Worm (Caenorhabditis elegans) whole organism, L4 larva: Measurements from ENCODE around the gene str-109.

Experiments used
- D1046.2 ChIP-seq: fragments of 200-800 bp; sonication (Bioruptor generic); IDR thresholded peaks from 2 replicates; pipeline ENCODE4 v1.3.6; 2022; ENCODE audit warnings: missing genetic modification characterization, missing compliant biosample characterization
- F37D6.2 ChIP-seq: sonication (generic microtip); optimal IDR thresholded peaks from 2 replicates; lab custom pipeline; 2016; ENCODE audit warnings: mild to moderate bottlenecking, missing genetic modification characterization, missing compliant biosample characterization
- F44E2.7 ChIP-seq: fragments of 200-800 bp; sonication (Bioruptor generic); IDR thresholded peaks from 2 replicates; pipeline ENCODE4 v2.1.2; 2022; ENCODE audit warnings: missing genetic modification characterization, missing compliant biosample characterization
- R02D3.7 ChIP-seq: fragments of 150-350 bp; sonication (generic microtip); optimal IDR thresholded peaks from 3 replicates; lab custom pipeline; 2014; ENCODE audit warnings: missing biosample characterization, missing genetic modification characterization
- T26A8.4 ChIP-seq: fragments of 200-800 bp; sonication (Bioruptor generic); IDR thresholded peaks from 2 replicates; pipeline ENCODE4 v1.3.6; 2022; ENCODE audit warnings: missing genetic modification characterization, missing compliant biosample characterization
- Y48G9A.11 ChIP-seq: fragments of 200-800 bp; sonication (Bioruptor generic); IDR thresholded peaks from 2 replicates; pipeline ENCODE4 v1.3.6; 2022; ENCODE audit warnings: missing genetic modification reagents, missing genetic modification characterization, missing compliant biosample characterization
- Y5F2A.4 ChIP-seq: fragments of 200-800 bp; sonication (Bioruptor generic); optimal IDR thresholded peaks from 2 replicates; lab custom pipeline; 2018; ENCODE audit warnings: mild to moderate bottlenecking, missing genetic modification characterization, missing compliant biosample characterization
- Y75B8A.6 ChIP-seq: fragments of 200-800 bp; sonication (Bioruptor generic); IDR thresholded peaks from 2 replicates; pipeline ENCODE4 v1.3.6; 2022; ENCODE audit warnings: missing genetic modification reagents, missing genetic modification characterization, missing compliant biosample characterization
- aha-1 ChIP-seq: fragments of 150-350 bp; peaks from one replicate; lab custom pipeline; 2014; ENCODE audit warnings: missing biosample characterization, missing genetic modification characterization
- arid-1 ChIP-seq: fragments of 200-800 bp; sonication (Bioruptor generic); conservative IDR thresholded peaks from 2 replicates; pipeline ENCODE4 v1.3.6; 2022; ENCODE audit warnings: missing genetic modification reagents, missing genetic modification characterization, missing compliant biosample characterization
- attf-4 ChIP-seq: sonication (generic microtip); optimal IDR thresholded peaks from 3 replicates; lab custom pipeline; 2017; ENCODE audit warnings: missing biosample characterization, missing genetic modification characterization
- ceh-28 ChIP-seq: fragments of 150-350 bp; optimal IDR thresholded peaks from 2 replicates; lab custom pipeline; 2014; ENCODE audit warnings: missing biosample characterization, missing genetic modification reagents, missing genetic modification characterization
- ceh-62 ChIP-seq: sonication (generic microtip); optimal IDR thresholded peaks from 2 replicates; lab custom pipeline; 2017; ENCODE audit warnings: missing biosample characterization, missing genetic modification characterization
- cey-2 ChIP-seq: sonication (generic microtip); optimal IDR thresholded peaks from 3 replicates; lab custom pipeline; 2017; ENCODE audit warnings: missing genetic modification characterization, mild to moderate bottlenecking, missing compliant biosample characterization, antibody characterized with exemption, borderline replicate concordance; ENCODE audit not compliant: insufficient read depth
- daf-12 ChIP-seq: fragments of 150-350 bp; optimal IDR thresholded peaks from 2 replicates; lab custom pipeline; 2014; ENCODE audit warnings: missing biosample characterization, missing genetic modification reagents, missing genetic modification characterization
- daf-16 ChIP-seq, 3 experiments: sonication (generic microtip); optimal IDR thresholded peaks; 2 replicates each; lab custom pipeline; 2016 to 2017; ENCODE audit warnings: missing genetic modification characterization in 3 of 3, missing genetic modification reagents in 3 of 3, mild to moderate bottlenecking in 2 of 3, missing compliant biosample characterization in 2 of 3, missing biosample characterization in 1 of 3, moderate library complexity in 1 of 3
- daf-8 ChIP-seq: fragments of 200-800 bp; sonication (Bioruptor generic); IDR thresholded peaks from 2 replicates; pipeline ENCODE4 v1.3.6; 2022; ENCODE audit warnings: missing genetic modification characterization, missing compliant biosample characterization
- dmd-8 ChIP-seq: fragments of 200-800 bp; sonication (Bioruptor generic); IDR thresholded peaks from 2 replicates; pipeline ENCODE4 v1.3.6; 2022; ENCODE audit warnings: missing genetic modification characterization, missing compliant biosample characterization
- dve-1 ChIP-seq: sonication (generic microtip); optimal IDR thresholded peaks from 2 replicates; lab custom pipeline; 2017; ENCODE audit warnings: antibody characterized with exemption, mild to moderate bottlenecking, missing genetic modification characterization, missing compliant biosample characterization; ENCODE audit not compliant: insufficient read depth
- egl-27 ChIP-seq: sonication (generic microtip); optimal IDR thresholded peaks from 3 replicates; lab custom pipeline; 2017; ENCODE audit warnings: missing biosample characterization, missing genetic modification reagents, missing genetic modification characterization
- egl-43 ChIP-seq: fragments of 200-800 bp; sonication (Bioruptor generic); IDR thresholded peaks from 2 replicates; pipeline ENCODE4 v1.3.6; 2022; ENCODE audit warnings: missing genetic modification reagents, missing genetic modification characterization, missing compliant biosample characterization
- hif-1 ChIP-seq, 2 experiments: sonication (generic microtip); optimal IDR thresholded peaks; 2 replicates each; lab custom pipeline; 2016 to 2017; ENCODE audit warnings: missing compliant biosample characterization in 2 of 2, missing genetic modification characterization in 2 of 2, missing genetic modification reagents in 2 of 2, missing genotype in 2 of 2, mild to moderate bottlenecking in 1 of 2
- hlh-30 ChIP-seq: sonication (generic microtip); optimal IDR thresholded peaks from 2 replicates; lab custom pipeline; 2017; ENCODE audit warnings: antibody characterized with exemption, mild to moderate bottlenecking, missing genetic modification characterization, missing compliant biosample characterization; ENCODE audit not compliant: insufficient read depth
- hmg-1.1 ChIP-seq: fragments of 200-800 bp; sonication (Bioruptor generic); IDR thresholded peaks from 2 replicates; pipeline ENCODE4 v1.3.6; 2022; ENCODE audit warnings: missing genetic modification reagents, missing genetic modification characterization, missing compliant biosample characterization
- lin-15B ChIP-seq: fragments of 150-350 bp; sonication (generic microtip); optimal IDR thresholded peaks from 3 replicates; lab custom pipeline; 2014; ENCODE audit warnings: missing biosample characterization, missing genetic modification characterization
- lir-3 ChIP-seq: sonication (generic microtip); optimal IDR thresholded peaks from 2 replicates; lab custom pipeline; 2016; ENCODE audit warnings: mild to moderate bottlenecking, missing genetic modification characterization, missing compliant biosample characterization
- lsy-2 ChIP-seq, 2 experiments: fragments of 150-350 bp in 1 of 2; sonication (generic microtip) in 1 of 2; optimal IDR thresholded peaks; 2 replicates each; lab custom pipeline; 2014 to 2017; ENCODE audit warnings: missing biosample characterization in 2 of 2, missing genetic modification characterization in 2 of 2
- mes-2 ChIP-seq: sonication (generic microtip); optimal IDR thresholded peaks from 2 replicates; lab custom pipeline; 2016; ENCODE audit warnings: missing genotype, mild to moderate bottlenecking, missing genetic modification characterization, missing compliant biosample characterization; ENCODE audit not compliant: poor library complexity, severe bottlenecking
- mxl-3 ChIP-seq: fragments of 200-800 bp; sonication (Bioruptor generic); optimal IDR thresholded peaks from 2 replicates; lab custom pipeline; 2018; ENCODE audit warnings: mild to moderate bottlenecking, missing genetic modification characterization, missing compliant biosample characterization
- nhr-237 ChIP-seq: sonication (generic microtip); optimal IDR thresholded peaks from 2 replicates; lab custom pipeline; 2017; ENCODE audit warnings: missing biosample characterization, missing genetic modification characterization
- nhr-42 ChIP-seq: fragments of 200-800 bp; sonication (Bioruptor generic); IDR thresholded peaks from 2 replicates; pipeline ENCODE4 v1.3.6; 2022; ENCODE audit warnings: missing genetic modification characterization, missing compliant biosample characterization
- nhr-6 ChIP-seq: fragments of 150-350 bp; optimal IDR thresholded peaks from 2 replicates; lab custom pipeline; 2014; ENCODE audit warnings: missing biosample characterization, missing genetic modification characterization
- nhr-76 ChIP-seq: fragments of 150-350 bp; optimal IDR thresholded peaks from 2 replicates; lab custom pipeline; 2014; ENCODE audit warnings: missing biosample characterization, missing genetic modification characterization
- pha-4 ChIP-seq, 2 experiments: fragments of 150-350 bp in 1 of 2; fragments of 200-800 bp in 1 of 2; sonication (Bioruptor generic) in 1 of 2; IDR thresholded peaks in 1 of 2; optimal IDR thresholded peaks in 1 of 2; 2 replicates each; pipeline versions ENCODE4 v1.3.6 to Lab custom; 2014 to 2022; ENCODE audit warnings: missing genetic modification characterization in 2 of 2, missing genetic modification reagents in 2 of 2, missing biosample characterization in 1 of 2, missing compliant biosample characterization in 1 of 2
- pqm-1 ChIP-seq: sonication (generic microtip); optimal IDR thresholded peaks from 2 replicates; lab custom pipeline; 2017; ENCODE audit warnings: missing biosample characterization, missing genetic modification characterization
- spr-1 ChIP-seq: sonication (generic microtip); optimal IDR thresholded peaks from 2 replicates; lab custom pipeline; 2016; ENCODE audit warnings: mild to moderate bottlenecking, missing genetic modification characterization, missing compliant biosample characterization
- unc-39 ChIP-seq: sonication (generic microtip); optimal IDR thresholded peaks from 2 replicates; lab custom pipeline; 2017; ENCODE audit warnings: missing biosample characterization, missing genetic modification characterization
- zfp-2 ChIP-seq: sonication (generic microtip); optimal IDR thresholded peaks from 2 replicates; lab custom pipeline; 2016; ENCODE audit warnings: mild to moderate bottlenecking, missing genetic modification characterization, missing compliant biosample characterization
- ztf-7 ChIP-seq: fragments of 150-350 bp; optimal IDR thresholded peaks from 2 replicates; lab custom pipeline; 2014; ENCODE audit warnings: missing biosample characterization, missing genetic modification characterization

The str-109 gene

DNA sequence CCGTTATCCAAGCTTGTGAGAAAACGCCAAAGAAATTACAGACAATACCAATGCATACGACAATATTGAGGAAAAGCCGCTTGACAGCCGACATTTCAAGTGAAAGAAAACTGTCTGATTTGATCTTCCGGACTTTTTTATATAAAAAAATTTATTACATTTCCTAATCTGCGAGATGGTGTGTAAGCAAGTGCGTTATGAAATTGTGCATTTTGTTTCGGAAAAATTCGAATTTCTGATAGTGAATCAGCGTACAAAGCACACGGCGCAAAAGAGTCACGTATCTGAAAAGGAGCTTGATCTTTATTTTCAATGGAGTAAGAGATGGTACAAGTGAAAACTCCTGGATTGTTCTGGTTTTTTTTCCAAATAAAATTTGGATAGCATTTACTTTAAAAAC lies 21.0 kb downstream of the str-109 start, which contains the start of gene clc-32:
TSS of gene clc-32 (minus strand) at position 101 of the 400 bp plus-strand sequence.
- TF ChIP-seq attf-4 (tag; lab: Kevin White, UChicago) (no peak), F44E2.7 (no peak), cey-2 (no peak), R02D3.7 (tag; lab: Kevin White, UChicago) (no peak), zfp-2 (no peak), nhr-76 (tag; lab: Kevin White, UChicago) (no peak), ceh-62 (tag; lab: Kevin White, UChicago) (no peak), dmd-8 (no peak), pha-4 (GFP tag; IDR thresholded peaks at IDR 0.05; lab: Robert Waterston, UW) (no peak), pha-4 (tag; optimal IDR thresholded peaks at IDR 0.05; lab: Kevin White, UChicago) (no peak)

- TF ChIP-seq hmg-1.1 (no peak), daf-12 (tag; lab: Kevin White, UChicago) (no peak), lin-15B (tag; lab: Kevin White, UChicago) (no peak), hlh-30 (tag; lab: Kevin White, UChicago) (no peak), spr-1 (tag; lab: Kevin White, UChicago) (no peak), dve-1 (tag; lab: Kevin White, UChicago) (no peak), T26A8.4 (no peak), mxl-3 (no peak), ceh-62 (tag; lab: Kevin White, UChicago) (no peak), F37D6.2 (tag; lab: Kevin White, UChicago) (no peak), D1046.2 (GFP tag; lab: Robert Waterston, UW) (no peak), nhr-6 (no peak), hif-1 (tag; optimal IDR thresholded peaks at IDR 0.05; lab: Kevin White, UChicago) (no peak), mes-2 (no peak), Y48G9A.11 (no peak), Y5F2A.4 (GFP tag; lab: Kevin White, UChicago) (no peak), egl-43 (GFP tag; lab: Robert Waterston, UW) (no peak)
Measured at ce11 chrV:16139529-16139928, 22.5 kb downstream of the str-109 start, which contains the start of gene clc-11. Gene clc-11, minus strand, starts transcription at chrV:16139629.

DNA sequence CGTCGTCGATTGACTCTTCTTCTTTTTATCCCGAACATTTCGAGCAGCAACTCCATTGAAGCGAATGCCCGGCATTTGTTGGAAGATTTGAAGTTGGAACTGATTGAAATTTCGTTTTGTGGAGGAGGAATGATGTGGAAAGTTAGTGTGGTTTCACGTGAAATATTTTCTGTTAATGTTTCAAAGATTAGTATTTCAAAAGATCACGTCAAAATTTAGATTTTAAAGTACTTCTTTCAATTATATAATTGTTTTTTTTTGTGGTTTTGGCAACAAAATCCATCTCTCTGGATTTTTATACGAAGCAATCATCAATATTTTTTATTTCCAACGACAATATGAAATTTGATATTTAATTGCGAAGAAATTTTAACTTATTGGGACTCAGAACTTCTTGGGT lies 25.0 kb downstream of the str-109 start, which contains the start of gene F44G3.7:
TSS of gene F44G3.7 (minus strand) at position 101 of the 400 bp plus-strand sequence.
- TF ChIP-seq ztf-7 (tag; lab: Kevin White, UChicago) (no peak), ceh-28 (tag; lab: Kevin White, UChicago) (no peak), unc-39 (tag; lab: Kevin White, UChicago) (no peak), Y48G9A.11 (no peak), pqm-1 (tag; lab: Kevin White, UChicago) (no peak), arid-1 (GFP tag; lab: Robert Waterston, UW) (no peak), aha-1 (tag; lab: Kevin White, UChicago) (no peak), lsy-2 (tag; optimal IDR thresholded peaks at IDR 0.05; lab: Kevin White, UChicago) (no peak), nhr-42 (GFP tag; lab: Robert Waterston, UW) (no peak), lir-3 (no peak), daf-8 (GFP tag; lab: Robert Waterston, UW) (no peak), daf-16 (GFP tag; optimal IDR thresholded peaks at IDR 0.05; lab: Kevin White, UChicago) (no peak), daf-16 (tag; optimal IDR thresholded peaks at IDR 0.05; lab: Kevin White, UChicago) (no peak), egl-27 (tag; lab: Kevin White, UChicago) (no peak), nhr-237 (tag; lab: Kevin White, UChicago) (no peak), Y75B8A.6 (no peak), R02D3.7 (tag; lab: Kevin White, UChicago) (no peak)
